Fruit fly (Drosophila melanogaster): Measurements from ENCODE around the gene S-Lap2.
A peak's percentile ranks its signal among the peaks of the same experiment; 100 is the strongest.

Gene S-Lap2

DNA sequence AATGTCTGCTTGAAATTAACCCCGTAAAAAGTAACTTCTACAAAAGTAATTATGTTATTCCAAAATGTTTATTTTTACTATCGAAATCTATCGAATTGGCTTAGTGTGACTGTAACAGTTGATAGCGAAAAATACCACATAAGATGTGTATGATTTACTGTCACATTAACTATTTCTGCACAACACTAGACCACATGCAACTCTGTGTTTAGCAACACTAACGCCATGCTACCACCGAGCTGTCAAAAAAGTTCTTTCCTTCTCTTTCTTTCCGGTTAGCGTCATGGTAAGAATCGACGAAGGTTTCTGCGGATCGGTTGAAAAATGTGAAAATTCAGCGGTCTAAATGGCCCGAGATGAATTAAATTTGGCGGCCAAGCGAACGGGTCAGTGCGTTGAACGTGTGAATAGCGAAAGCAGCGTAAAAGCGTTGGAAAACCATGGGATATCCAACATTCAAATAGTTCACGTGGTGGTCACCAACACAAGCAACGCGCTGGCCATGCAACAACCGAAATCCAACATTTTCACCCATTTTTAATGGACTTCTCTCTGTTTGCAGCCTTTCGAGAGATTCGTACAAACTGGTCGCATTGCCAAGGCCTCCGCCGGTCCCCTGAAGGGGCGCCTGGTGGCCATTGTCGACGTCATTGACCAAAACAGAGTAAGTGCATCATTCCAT lies 18.8 kb upstream of the S-Lap2 start, which contains the start of the genes Nelf-E and RpL14 (continued):
- peak; percentile 97 for TF ChIP-seq CG3847 (GFP tag; IDR thresholded peaks at IDR 0.05)
- TF ChIP-seq Gsc (GFP tag; IDR thresholded peaks at IDR 0.05), result no peak
- TF ChIP-seq bigmax (GFP tag; optimal IDR thresholded peaks at IDR 0.05), result peak; percentile 86
- TF ChIP-seq CG7928 (GFP tag; optimal IDR thresholded peaks at IDR 0.05), result peak; percentile 76
- TF ChIP-seq CG17829 (tag; optimal IDR thresholded peaks at IDR 0.05), result peak; percentile 93
- TF ChIP-seq dpn (GFP tag; optimal IDR thresholded peaks at IDR 0.05), result peak; percentile 87 to 97
- peak; percentile 95 for TF ChIP-seq CG2199 (GFP tag; IDR thresholded peaks at IDR 0.05)
- peak; percentile 90 for TF ChIP-seq CG10366 (GFP tag; IDR thresholded peaks at IDR 0.05)
- TF ChIP-seq CG10979 (tag; optimal IDR thresholded peaks at IDR 0.05), result peak; percentile 86
- peak; percentile 93 for TF ChIP-seq sens-2 (GFP tag; IDR thresholded peaks at IDR 0.05)
- TF ChIP-seq CG15479 (GFP tag; optimal IDR thresholded peaks at IDR 0.05), result peak; percentile 40
- TF ChIP-seq Bdp1 (GFP tag; optimal IDR thresholded peaks at IDR 0.05), result peak; percentile 91
- peak; percentile 86 for TF ChIP-seq dmrt99B (tag; optimal IDR thresholded peaks at IDR 0.05)
- peak; percentile 77 for TF ChIP-seq exex (tag; optimal IDR thresholded peaks at IDR 0.05)
- TF ChIP-seq ato (GFP tag; IDR thresholded peaks at IDR 0.05; ENCODE audit: partially characterized antibody), result 0 out of 2 replicates have a peak, but pooled peaks have one; percentile 14
- peak; percentile 88 for TF ChIP-seq CG10274 (GFP tag; optimal IDR thresholded peaks at IDR 0.05)
- TF ChIP-seq CG8290 (GFP tag; optimal IDR thresholded peaks at IDR 0.05), result no peak
- TF ChIP-seq CG8290 (tag; optimal IDR thresholded peaks at IDR 0.05), result peak; percentile 89 to 99
- peak; percentile 98 for TF ChIP-seq CG1603 (tag; optimal IDR thresholded peaks at IDR 0.05)
- peak; percentile 84 for TF ChIP-seq ham (GFP tag; IDR thresholded peaks at IDR 0.05)
- TF ChIP-seq Stat92E (GFP tag; optimal IDR thresholded peaks at IDR 0.05), result peak in 1 of 3 experiments; percentile 92
- TF ChIP-seq CG32767 (GFP tag; IDR thresholded peaks at IDR 0.05), result peak; percentile 73; the same call in 1 of the 2 replicates
- TF ChIP-seq CG2202 (tag; optimal IDR thresholded peaks at IDR 0.05), result peak; percentile 93
- peak; percentile 94 for TF ChIP-seq CG2120 (GFP tag; optimal IDR thresholded peaks at IDR 0.05)
- peak; percentile 92 for TF ChIP-seq Rx (GFP tag; IDR thresholded peaks at IDR 0.05)
- peak; percentile 35; the same call in 1 of the 3 replicates for TF ChIP-seq vnd (GFP tag; IDR thresholded peaks at IDR 0.05; ENCODE audit: partially characterized antibody)
- TF ChIP-seq CG17359 (tag; optimal IDR thresholded peaks at IDR 0.05), result peak; percentile 96
- peak; percentile 99 for TF ChIP-seq lab (GFP tag; optimal IDR thresholded peaks at IDR 0.05)
- TF ChIP-seq CG31388 (GFP tag; optimal IDR thresholded peaks at IDR 0.05), result peak; percentile 58
- peak; percentile 98 for TF ChIP-seq sob (GFP tag; IDR thresholded peaks at IDR 0.05)
- peak; percentile 82 for TF ChIP-seq CG4730 (GFP tag; IDR thresholded peaks at IDR 0.05)
- no peak for TF ChIP-seq jigr1 (GFP tag; IDR thresholded peaks at IDR 0.05)
- no peak for TF ChIP-seq fru (optimal IDR thresholded peaks at IDR 0.05)
- peak; percentile 82 for TF ChIP-seq CG11695 (GFP tag; IDR thresholded peaks at IDR 0.05)
- peak; percentile 97 for TF ChIP-seq Fer1 (GFP tag; optimal IDR thresholded peaks at IDR 0.05)
- TF ChIP-seq CG1529 (GFP tag; optimal IDR thresholded peaks at IDR 0.05), result peak; percentile 90
- TF ChIP-seq CG9437 (GFP tag; optimal IDR thresholded peaks at IDR 0.05), result peak; percentile 88
- TF ChIP-seq YL-1 (GFP tag; optimal IDR thresholded peaks at IDR 0.05), result peak; percentile 100
- TF ChIP-seq CG16779 (GFP tag; IDR thresholded peaks at IDR 0.05), result peak; percentile 97
- peak; percentile 52 for TF ChIP-seq wor (GFP tag; IDR thresholded peaks at IDR 0.05)
- no peak; the same call in 1 of the 2 replicates for TF ChIP-seq aop (GFP tag; IDR thresholded peaks at IDR 0.05)
- TF ChIP-seq inv (GFP tag; IDR thresholded peaks at IDR 0.05; ENCODE audit: partially characterized antibody), result no peak
- peak; percentile 86 for TF ChIP-seq sim (GFP tag; IDR thresholded peaks at IDR 0.05)
- peak; percentile 80; the same call in 1 of the 2 replicates for TF ChIP-seq CG17612 (GFP tag; IDR thresholded peaks at IDR 0.05)
- peak; percentile 97 for TF ChIP-seq CG12071 (GFP tag; optimal IDR thresholded peaks at IDR 0.05)
- TF ChIP-seq CHES-1-like (GFP tag; optimal IDR thresholded peaks at IDR 0.05), result peak; percentile 98
- peak; percentile 41 for TF ChIP-seq CG7745 (tag; optimal IDR thresholded peaks at IDR 0.05)
- peak; percentile 93 for TF ChIP-seq nmo (GFP tag; optimal IDR thresholded peaks at IDR 0.05)
- peak; percentile 81 for TF ChIP-seq CG30431 (GFP tag; optimal IDR thresholded peaks at IDR 0.05)
- peak; percentile 95 for TF ChIP-seq trh (GFP tag; optimal IDR thresholded peaks at IDR 0.05)
